Fruit fly (Drosophila melanogaster): ENCODE data around the gene CG7166.

The CG7166 gene

DNA sequence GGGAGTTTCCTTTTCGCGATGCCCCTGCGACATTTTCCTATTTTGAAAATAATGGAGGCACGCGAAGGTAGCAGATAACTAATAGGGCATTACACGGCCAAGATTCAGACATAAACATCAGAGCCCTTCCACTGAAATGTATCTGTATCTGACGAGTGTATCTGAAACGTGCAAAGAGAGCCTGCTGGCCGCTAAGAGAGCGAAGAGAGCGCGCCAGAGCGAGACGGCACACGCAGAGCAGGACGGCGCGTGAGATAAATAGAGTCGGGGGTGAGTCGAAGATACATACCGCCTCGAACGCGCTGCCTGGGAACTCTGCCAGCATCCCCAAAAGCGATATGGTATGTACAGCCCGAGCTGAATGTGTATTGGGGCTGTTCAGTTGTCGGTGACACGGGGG is 40.8 kb downstream of the CG7166 start (continued):
- TF ChIP-seq Awh (GFP tag; IDR thresholded peaks at IDR 0.05) (no peak; the same call in 1 of the 2 replicates), ken (GFP tag; IDR thresholded peaks at IDR 0.05) (0 out of 3 replicates have a peak, but pooled peaks have one; percentile 3), CG14710 (tag; optimal IDR thresholded peaks at IDR 0.05) (no peak), Jarid2 (GFP tag; optimal IDR thresholded peaks at IDR 0.05) (peak; percentile 58), HLHmδ (GFP tag; optimal IDR thresholded peaks at IDR 0.05) (peak; percentile 63), MESR4 (GFP tag; optimal IDR thresholded peaks at IDR 0.05) (no peak), CG17328 (GFP tag; IDR thresholded peaks at IDR 0.05) (no peak), odd (GFP tag; optimal IDR thresholded peaks at IDR 0.05) (peak; percentile 1), CG4360 (GFP tag; IDR thresholded peaks at IDR 0.05) (no peak), CG10321 (GFP tag; IDR thresholded peaks at IDR 0.05) (peak; percentile 78), sob (GFP tag; IDR thresholded peaks at IDR 0.05) (0 out of 2 replicates have a peak, but pooled peaks have one; percentile 18), mld (GFP tag; IDR thresholded peaks at IDR 0.05; ENCODE audit: partially characterized antibody) (no peak), tin (GFP tag; optimal IDR thresholded peaks at IDR 0.05) (no peak), Kr (GFP tag; optimal IDR thresholded peaks at IDR 0.05) (no peak), fru (optimal IDR thresholded peaks at IDR 0.05) (no peak), cas (GFP tag; IDR thresholded peaks at IDR 0.05) (no peak), lbe (GFP tag; optimal IDR thresholded peaks at IDR 0.05) (no peak), Hey (tag; optimal IDR thresholded peaks at IDR 0.05) (peak; percentile 5), gcm (GFP tag; optimal IDR thresholded peaks at IDR 0.05) (peak; percentile 57), dan (GFP tag; IDR thresholded peaks at IDR 0.05) (no peak), insv (GFP tag; optimal IDR thresholded peaks at IDR 0.05) (no peak), Trl (optimal IDR thresholded peaks at IDR 0.05) (peak; percentile 68 to 96), Trl (GFP tag; optimal IDR thresholded peaks at IDR 0.05) (no peak), CG11247 (GFP tag; IDR thresholded peaks at IDR 0.05) (no peak), Atf6 (GFP tag; IDR thresholded peaks at IDR 0.05) (no peak), CG6683 (GFP tag; optimal IDR thresholded peaks at IDR 0.05) (no peak), CG10959 (GFP tag; IDR thresholded peaks at IDR 0.05) (no peak), Neu2 (GFP tag; optimal IDR thresholded peaks at IDR 0.05; ENCODE audit: borderline replicate concordance) (no peak), CG1832 (GFP tag; optimal IDR thresholded peaks at IDR 0.05) (peak; percentile 97), otp (GFP tag; IDR thresholded peaks at IDR 0.05) (peak; percentile 22; the same call in 1 of the 3 replicates), Mes4 (GFP tag; optimal IDR thresholded peaks at IDR 0.05) (no peak)

DNA sequence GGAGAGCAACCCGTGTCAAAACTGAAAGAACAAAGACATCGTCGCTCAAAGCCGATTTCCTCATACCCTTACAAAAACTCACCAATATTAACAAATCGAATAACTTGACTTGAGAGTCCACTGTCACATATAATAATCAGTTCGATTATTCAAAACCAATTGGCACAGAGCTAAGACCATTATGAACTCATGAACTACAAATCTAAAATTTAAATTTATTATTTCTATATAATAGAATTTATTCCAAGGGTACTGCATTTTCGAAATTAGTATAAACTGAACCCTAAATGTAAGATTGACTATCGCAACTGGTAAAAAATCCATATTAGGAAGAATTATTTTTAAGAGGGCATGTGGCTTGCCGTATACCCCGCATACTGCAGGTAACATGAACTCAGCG is 43.5 kb downstream of the CG7166 start:
- TF ChIP-seq CG30403 (GFP tag; optimal IDR thresholded peaks at IDR 0.05): no peak
- no peak for TF ChIP-seq CG1024 (GFP tag; IDR thresholded peaks at IDR 0.05)
- peak; percentile 73 for TF ChIP-seq D19A (tag; optimal IDR thresholded peaks at IDR 0.05)

DNA sequence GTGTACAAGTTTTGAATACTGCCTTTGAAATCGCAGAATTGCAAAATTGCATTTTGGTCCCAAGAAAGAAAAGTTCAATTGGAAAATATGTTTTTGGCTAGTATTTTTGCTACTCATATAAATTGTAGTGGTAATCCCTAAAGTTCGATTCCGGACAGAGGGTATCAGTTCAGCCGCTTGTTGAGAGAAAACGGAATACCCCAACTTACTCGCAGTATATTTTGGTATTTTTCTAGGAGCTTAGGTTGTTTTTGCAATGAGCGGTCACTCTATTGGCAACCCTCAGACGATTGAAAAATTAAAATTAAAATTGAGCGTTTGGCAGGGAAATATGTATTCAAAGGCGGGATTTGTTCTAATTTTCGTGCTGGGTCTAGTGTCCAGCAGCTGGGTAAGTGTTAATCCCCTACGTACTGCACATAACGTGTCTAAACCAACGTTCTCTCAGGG is 51.1 kb downstream of the CG7166 start:
- TF ChIP-seq CG12744 (GFP tag; optimal IDR thresholded peaks at IDR 0.05) (no peak), da (GFP tag; optimal IDR thresholded peaks at IDR 0.05) (no peak), CG14050 (GFP tag; IDR thresholded peaks at IDR 0.05) (no peak), nerfin-2 (GFP tag; IDR thresholded peaks at IDR 0.05; ENCODE audit: partially characterized antibody) (no peak), CG3995 (GFP tag; optimal IDR thresholded peaks at IDR 0.05) (peak; percentile 13), CG12391 (tag; optimal IDR thresholded peaks at IDR 0.05) (no peak), knrl (GFP tag; IDR thresholded peaks at IDR 0.05; ENCODE audit: partially characterized antibody) (0 out of 3 replicates have a peak, but pooled peaks have one; percentile 10), repo (GFP tag; optimal IDR thresholded peaks at IDR 0.05) (no peak), C15 (GFP tag; IDR thresholded peaks at IDR 0.05) (no peak), hkb (optimal IDR thresholded peaks at IDR 0.05) (peak; percentile 24), hkb (GFP tag; IDR thresholded peaks at IDR 0.05) (no peak), CG17361 (GFP tag; IDR thresholded peaks at IDR 0.05) (no peak), CG5245 (GFP tag; optimal IDR thresholded peaks at IDR 0.05) (no peak), schlank (tag; optimal IDR thresholded peaks at IDR 0.05) (no peak), mam (GFP tag; optimal IDR thresholded peaks at IDR 0.05) (peak; percentile 37), crp (GFP tag; optimal IDR thresholded peaks at IDR 0.05) (no peak), Neu2 (GFP tag; optimal IDR thresholded peaks at IDR 0.05; ENCODE audit: borderline replicate concordance) (no peak), Asciz (GFP tag; optimal IDR thresholded peaks at IDR 0.05) (no peak), gsb-n (tag; optimal IDR thresholded peaks at IDR 0.05) (no peak)

All from whole organism, embryonic.